Worm (Caenorhabditis elegans) whole organism, mixed stage, embryonic: ENCODE data around the gene R11F4.1.

Experiments
- M03D4.4 ChIP-seq: sonication (generic microtip); optimal IDR thresholded peaks from 2 replicates; lab custom pipeline; 2017; ENCODE audit warnings: mild to moderate bottlenecking, missing genetic modification characterization, missing compliant biosample characterization
- bed-3 ChIP-seq: fragments of 200-800 bp; sonication (Bioruptor generic); optimal IDR thresholded peaks from 3 replicates; lab custom pipeline; 2018; ENCODE audit warnings: mild to moderate bottlenecking, missing genetic modification characterization, moderate library complexity, missing compliant biosample characterization
- blmp-1 ChIP-seq: fragments of 150-350 bp; optimal IDR thresholded peaks from 2 replicates; lab custom pipeline; 2014; ENCODE audit warnings: missing biosample characterization, missing genetic modification characterization
- ceh-39 ChIP-seq: fragments of 150-350 bp; optimal IDR thresholded peaks from 2 replicates; lab custom pipeline; 2014; ENCODE audit warnings: missing biosample characterization, missing genetic modification characterization
- ceh-43 ChIP-seq: fragments of 200-800 bp; sonication (Bioruptor generic); optimal IDR thresholded peaks from 2 replicates; lab custom pipeline; 2018; ENCODE audit warnings: mild to moderate bottlenecking, missing genetic modification characterization, moderate library complexity, missing compliant biosample characterization
- ceh-83 ChIP-seq: fragments of 200-800 bp; sonication (Bioruptor generic); optimal IDR thresholded peaks from 2 replicates; lab custom pipeline; 2018; ENCODE audit warnings: mild to moderate bottlenecking, missing genetic modification characterization, missing compliant biosample characterization
- ces-1 ChIP-seq: fragments of 150-350 bp; optimal IDR thresholded peaks from 2 replicates; lab custom pipeline; 2014; ENCODE audit warnings: missing biosample characterization, missing genetic modification reagents, missing genetic modification characterization
- cnd-1 ChIP-seq: fragments of 200-800 bp; sonication (Bioruptor generic); optimal IDR thresholded peaks from 2 replicates; lab custom pipeline; 2018; ENCODE audit warnings: mild to moderate bottlenecking, missing genetic modification characterization, missing compliant biosample characterization
- drap-1 ChIP-seq: fragments of 200-800 bp; sonication (Bioruptor generic); optimal IDR thresholded peaks from 3 replicates; lab custom pipeline; 2018; ENCODE audit warnings: mild to moderate bottlenecking, missing genetic modification characterization, missing compliant biosample characterization
- elt-1 ChIP-seq: sonication (generic microtip); optimal IDR thresholded peaks from 2 replicates; lab custom pipeline; 2017; ENCODE audit warnings: missing genetic modification characterization, mild to moderate bottlenecking, missing compliant biosample characterization, antibody characterized with exemption, moderate library complexity, borderline replicate concordance; ENCODE audit not compliant: insufficient read depth
- elt-3 ChIP-seq: fragments of 150-350 bp; optimal IDR thresholded peaks from 2 replicates; lab custom pipeline; 2014; ENCODE audit warnings: missing biosample characterization, missing genetic modification characterization
- flh-1 ChIP-seq: fragments of 200-800 bp; sonication (Bioruptor generic); optimal IDR thresholded peaks from 2 replicates; lab custom pipeline; 2018; ENCODE audit warnings: mild to moderate bottlenecking, missing genetic modification characterization, moderate library complexity, missing compliant biosample characterization
- ham-2 ChIP-seq: fragments of 200-800 bp; sonication (Bioruptor generic); optimal IDR thresholded peaks from 2 replicates; lab custom pipeline; 2018; ENCODE audit warnings: mild to moderate bottlenecking, missing genetic modification characterization, missing compliant biosample characterization
- hlh-1 ChIP-seq: fragments of 150-350 bp; optimal IDR thresholded peaks from 2 replicates; lab custom pipeline; 2014; ENCODE audit warnings: missing biosample characterization, missing genetic modification reagents, missing genetic modification characterization
- lin-13 ChIP-seq: fragments of 150-350 bp; optimal IDR thresholded peaks from 2 replicates; lab custom pipeline; 2014; ENCODE audit warnings: missing biosample characterization, missing genetic modification characterization
- lin-32 ChIP-seq: fragments of 200-800 bp; sonication (Bioruptor generic); optimal IDR thresholded peaks from 2 replicates; lab custom pipeline; 2018; ENCODE audit warnings: mild to moderate bottlenecking, missing genetic modification characterization, missing compliant biosample characterization
- lsy-2 ChIP-seq: fragments of 150-350 bp; optimal IDR thresholded peaks from 2 replicates; lab custom pipeline; 2014; ENCODE audit warnings: missing biosample characterization, missing genetic modification characterization
- mab-5 ChIP-seq: fragments of 150-350 bp; optimal IDR thresholded peaks from 2 replicates; lab custom pipeline; 2014; ENCODE audit warnings: missing biosample characterization, missing genetic modification characterization
- mep-1 ChIP-seq: fragments of 150-350 bp; optimal IDR thresholded peaks from 2 replicates; lab custom pipeline; 2017; ENCODE audit warnings: missing biosample characterization, missing genetic modification reagents, missing genetic modification characterization, inconsistent platforms
- mls-2 ChIP-seq: sonication (generic microtip); optimal IDR thresholded peaks from 2 replicates; lab custom pipeline; 2016; ENCODE audit warnings: mild to moderate bottlenecking, missing genetic modification characterization, moderate library complexity, missing compliant biosample characterization
- nhr-12 ChIP-seq: fragments of 150-350 bp; optimal IDR thresholded peaks from 2 replicates; lab custom pipeline; 2014; ENCODE audit warnings: missing biosample characterization, missing genetic modification characterization
- nhr-2 ChIP-seq: fragments of 150-350 bp; optimal IDR thresholded peaks from 2 replicates; lab custom pipeline; 2014; ENCODE audit warnings: missing biosample characterization, missing genetic modification characterization
- nhr-237 ChIP-seq: fragments of 150-350 bp; optimal IDR thresholded peaks from 2 replicates; lab custom pipeline; 2014; ENCODE audit warnings: missing biosample characterization, missing genetic modification characterization
- nhr-28 ChIP-seq: fragments of 150-350 bp; optimal IDR thresholded peaks from 2 replicates; lab custom pipeline; 2014; ENCODE audit warnings: missing biosample characterization, missing genetic modification characterization
- nhr-76 ChIP-seq: sonication (generic microtip); optimal IDR thresholded peaks from 2 replicates; lab custom pipeline; 2017; ENCODE audit warnings: missing biosample characterization, missing genetic modification characterization
- pha-4 ChIP-seq: fragments of 150-350 bp; optimal IDR thresholded peaks from 2 replicates; lab custom pipeline; 2018; ENCODE audit warnings: missing biosample characterization, missing genetic modification reagents, missing genetic modification characterization
- sem-2 ChIP-seq: fragments of 200-800 bp; sonication (Bioruptor generic); optimal IDR thresholded peaks from 2 replicates; lab custom pipeline; 2018; ENCODE audit warnings: mild to moderate bottlenecking, missing genetic modification characterization, missing compliant biosample characterization
- snpc-4 ChIP-seq: fragments of 150-350 bp; optimal IDR thresholded peaks from 2 replicates; lab custom pipeline; 2014; ENCODE audit warnings: missing biosample characterization, missing genetic modification characterization
- sptf-1 ChIP-seq: sonication (generic microtip); optimal IDR thresholded peaks from 2 replicates; lab custom pipeline; 2017; ENCODE audit warnings: mild to moderate bottlenecking, missing genetic modification characterization, moderate library complexity, missing compliant biosample characterization
- tbx-8 ChIP-seq: fragments of 200-800 bp; sonication (Bioruptor generic); optimal IDR thresholded peaks from 2 replicates; lab custom pipeline; 2018; ENCODE audit warnings: mild to moderate bottlenecking, missing genetic modification characterization, moderate library complexity, missing compliant biosample characterization
- unc-120 ChIP-seq: sonication (generic microtip); optimal IDR thresholded peaks from 2 replicates; lab custom pipeline; 2017; ENCODE audit warnings: missing genetic modification characterization, missing compliant biosample characterization; ENCODE audit not compliant: poor library complexity, severe bottlenecking
- unc-39 ChIP-seq: fragments of 150-350 bp; optimal IDR thresholded peaks from 2 replicates; lab custom pipeline; 2014; ENCODE audit warnings: missing biosample characterization, missing genetic modification characterization
- unc-62 ChIP-seq: fragments of 150-350 bp; optimal IDR thresholded peaks from 2 replicates; lab custom pipeline; 2014; ENCODE audit warnings: missing biosample characterization, missing genetic modification reagents, missing genetic modification characterization
- zip-8 ChIP-seq: fragments of 150-350 bp; optimal IDR thresholded peaks from 2 replicates; lab custom pipeline; 2014; ENCODE audit warnings: missing biosample characterization, missing genetic modification characterization
- ztf-11 ChIP-seq: fragments of 150-350 bp; optimal IDR thresholded peaks from 2 replicates; lab custom pipeline; 2014; ENCODE audit warnings: missing biosample characterization, missing genetic modification characterization

The R11F4.1 gene

ce11 chrII:4091828-4092227, at the start of gene R11F4.1:
Gene R11F4.1, plus strand, starts transcription at chrII:4091930.
- TF ChIP-seq drap-1 (GFP tag; lab: Kevin White, UChicago) (no peak), nhr-28 (tag; lab: Kevin White, UChicago) (no peak), nhr-237 (tag; lab: Kevin White, UChicago) (no peak), lsy-2 (tag; lab: Kevin White, UChicago) (no peak), nhr-76 (tag; lab: Kevin White, UChicago) (no peak), unc-120 (tag; lab: Kevin White, UChicago) (no peak), sptf-1 (tag; lab: Kevin White, UChicago) (no peak)

ce11 chrII:4042696-4043095, 49.0 kb upstream of the R11F4.1 start:
- no peak for TF ChIP-seq lsy-2 (tag; lab: Kevin White, UChicago)
- TF ChIP-seq cnd-1 (tag; lab: Kevin White, UChicago): no peak
- no peak for TF ChIP-seq unc-39 (tag; lab: Kevin White, UChicago)
- no peak for TF ChIP-seq elt-1 (tag; lab: Kevin White, UChicago)
- TF ChIP-seq ztf-11 (tag; lab: Kevin White, UChicago): no peak
- no peak for TF ChIP-seq nhr-28 (tag; lab: Kevin White, UChicago)
- no peak for TF ChIP-seq mab-5
- no peak for TF ChIP-seq blmp-1
- no peak for TF ChIP-seq unc-120 (tag; lab: Kevin White, UChicago)
- TF ChIP-seq ceh-39 (tag; lab: Kevin White, UChicago): no peak
- TF ChIP-seq mep-1 (tag; lab: Kevin White, UChicago): no peak
- TF ChIP-seq tbx-8 (GFP tag; lab: Kevin White, UChicago): no peak
- no peak for TF ChIP-seq nhr-12 (tag; lab: Kevin White, UChicago)
- no peak for TF ChIP-seq ceh-43 (GFP tag; lab: Kevin White, UChicago)
- TF ChIP-seq ceh-83 (GFP tag; lab: Kevin White, UChicago): no peak
- TF ChIP-seq mls-2: no peak
- TF ChIP-seq ces-1 (GFP tag; lab: Kevin White, UChicago): no peak
- TF ChIP-seq bed-3: no peak

- TF ChIP-seq nhr-28 (tag; lab: Kevin White, UChicago) (no peak), mab-5 (no peak), ceh-43 (GFP tag; lab: Kevin White, UChicago) (peak; percentile 36), tbx-8 (GFP tag; lab: Kevin White, UChicago) (no peak), ceh-83 (GFP tag; lab: Kevin White, UChicago) (no peak), bed-3 (no peak), unc-120 (tag; lab: Kevin White, UChicago) (no peak), lin-13 (tag; lab: Kevin White, UChicago) (peak; percentile 56), elt-1 (tag; lab: Kevin White, UChicago) (no peak), snpc-4 (tag; lab: Kevin White, UChicago) (no peak), zip-8 (tag; lab: Kevin White, UChicago) (no peak), hlh-1 (tag; lab: Kevin White, UChicago) (no peak), mls-2 (no peak), flh-1 (no peak), unc-62 (GFP tag; lab: Kevin White, UChicago) (no peak), blmp-1 (no peak), ham-2 (GFP tag; lab: Kevin White, UChicago) (no peak), sem-2 (GFP tag; lab: Kevin White, UChicago) (no peak), nhr-76 (tag; lab: Kevin White, UChicago) (no peak), unc-39 (tag; lab: Kevin White, UChicago) (no peak), nhr-12 (tag; lab: Kevin White, UChicago) (no peak), lin-32 (no peak), nhr-2 (tag; lab: Kevin White, UChicago) (no peak), elt-3 (tag; lab: Kevin White, UChicago) (no peak), nhr-237 (tag; lab: Kevin White, UChicago) (peak; percentile 64), ces-1 (GFP tag; lab: Kevin White, UChicago) (peak; percentile 78), cnd-1 (tag; lab: Kevin White, UChicago) (no peak), ztf-11 (tag; lab: Kevin White, UChicago) (no peak), pha-4 (tag; lab: Kevin White, UChicago) (peak; percentile 59), lsy-2 (tag; lab: Kevin White, UChicago) (peak; percentile 89), drap-1 (GFP tag; lab: Kevin White, UChicago) (peak; percentile 54), M03D4.4 (tag; lab: Kevin White, UChicago) (peak; percentile 46), ceh-39 (tag; lab: Kevin White, UChicago) (peak; percentile 21), sptf-1 (tag; lab: Kevin White, UChicago) (peak; percentile 54), mep-1 (tag; lab: Kevin White, UChicago) (peak; percentile 53)
- TF ChIP-seq, all 35 proteins: peak for 11
Measured at ce11 chrII:4044349-4044748, 47.4 kb upstream of the R11F4.1 start, which contains the start of gene rpn-11. Gene rpn-11, minus strand, starts transcription at chrII:4044546.
